Worm (Caenorhabditis elegans) whole organism, young adult: ENCODE data around the gene Y73B6BL.12.
A peak's percentile ranks its signal among the peaks of the same experiment; 100 is the strongest.

Experiments
- B0019.2 ChIP-seq: fragments of 200-800 bp; sonication (Bioruptor generic); conservative IDR thresholded peaks from 2 replicates; pipeline ENCODE4 v1.3.6; 2022; ENCODE audit warnings: missing genetic modification reagents, missing genetic modification characterization, missing compliant biosample characterization
- B0261.1 ChIP-seq: sonication (generic microtip); optimal IDR thresholded peaks from 2 replicates; lab custom pipeline; 2016; ENCODE audit warnings: mild to moderate bottlenecking, missing genetic modification characterization, moderate library complexity, missing compliant biosample characterization
- C06A6.2 ChIP-seq: fragments of 200-800 bp; sonication (Bioruptor generic); conservative IDR thresholded peaks from 2 replicates; pipeline ENCODE4 v1.3.6; 2022; ENCODE audit warnings: missing genetic modification characterization, missing compliant biosample characterization
- F22D6.2 ChIP-seq: sonication (generic microtip); optimal IDR thresholded peaks from 2 replicates; lab custom pipeline; 2016; ENCODE audit warnings: mild to moderate bottlenecking, missing genetic modification characterization, missing compliant biosample characterization
- F52B5.7 ChIP-seq: sonication (generic microtip); optimal IDR thresholded peaks from 2 replicates; lab custom pipeline; 2016; ENCODE audit warnings: mild to moderate bottlenecking, missing genetic modification characterization, missing compliant biosample characterization
- K11D2.4 ChIP-seq: fragments of 200-800 bp; sonication (Bioruptor generic); IDR thresholded peaks from 2 replicates; pipeline ENCODE4 v1.3.6; 2022; ENCODE audit warnings: missing genetic modification reagents, missing genetic modification characterization, missing compliant biosample characterization
- Y79H2A.3 ChIP-seq: fragments of 200-800 bp; sonication (Bioruptor generic); conservative IDR thresholded peaks from 2 replicates; pipeline ENCODE4 v1.3.6; 2022; ENCODE audit warnings: missing genetic modification reagents, missing genetic modification characterization, missing compliant biosample characterization
- ZK185.1 ChIP-seq: sonication (generic microtip); optimal IDR thresholded peaks from 2 replicates; lab custom pipeline; 2016; ENCODE audit warnings: mild to moderate bottlenecking, missing genetic modification characterization, missing compliant biosample characterization; ENCODE audit not compliant: poor library complexity, severe bottlenecking
- atf-7 ChIP-seq: sonication (generic microtip); optimal IDR thresholded peaks from 2 replicates; lab custom pipeline; 2017; ENCODE audit warnings: mild to moderate bottlenecking, missing genetic modification characterization, missing compliant biosample characterization
- athp-1 ChIP-seq: sonication (generic microtip); optimal IDR thresholded peaks from 2 replicates; lab custom pipeline; 2017; ENCODE audit warnings: mild to moderate bottlenecking, missing genetic modification characterization, missing compliant biosample characterization
- bed-1 ChIP-seq: fragments of 200-800 bp; sonication (Bioruptor generic); IDR thresholded peaks from 2 replicates; pipeline ENCODE4 v1.3.6; 2022; ENCODE audit warnings: missing genetic modification reagents, missing genetic modification characterization, missing compliant biosample characterization
- cebp-2 ChIP-seq: fragments of 200-800 bp; sonication (Bioruptor generic); IDR thresholded peaks from 2 replicates; pipeline ENCODE4 v1.3.6; 2022; ENCODE audit warnings: missing genetic modification characterization, missing compliant biosample characterization
- ceh-100 ChIP-seq: fragments of 200-800 bp; sonication (Bioruptor generic); IDR thresholded peaks from 2 replicates; pipeline ENCODE4 v1.3.6; 2022; ENCODE audit warnings: missing genetic modification reagents, missing genetic modification characterization, missing compliant biosample characterization
- ceh-27 ChIP-seq: fragments of 200-800 bp; sonication (Bioruptor generic); optimal IDR thresholded peaks from 2 replicates; lab custom pipeline; 2018; ENCODE audit warnings: mild to moderate bottlenecking, missing genetic modification characterization, moderate library complexity, missing compliant biosample characterization
- ceh-79 ChIP-seq: sonication (generic microtip); optimal IDR thresholded peaks from 2 replicates; lab custom pipeline; 2017; ENCODE audit warnings: mild to moderate bottlenecking, missing genetic modification characterization, missing compliant biosample characterization
- egrh-3 ChIP-seq: fragments of 200-800 bp; sonication (Bioruptor generic); IDR thresholded peaks from 2 replicates; pipeline ENCODE4 v1.3.6; 2022; ENCODE audit warnings: missing genetic modification reagents, missing genetic modification characterization, missing compliant biosample characterization
- hlh-12 ChIP-seq: sonication (generic microtip); optimal IDR thresholded peaks from 2 replicates; lab custom pipeline; 2016; ENCODE audit warnings: missing genetic modification characterization, missing compliant biosample characterization
- lag-1 ChIP-seq: fragments of 200-800 bp; sonication (Bioruptor generic); IDR thresholded peaks from 2 replicates; pipeline ENCODE4 v1.3.6; 2022; ENCODE audit warnings: missing genetic modification reagents, missing genetic modification characterization, missing compliant biosample characterization
- let-526 ChIP-seq: fragments of 200-800 bp; sonication (Bioruptor generic); IDR thresholded peaks from 2 replicates; pipeline ENCODE4 v1.3.6; 2022; ENCODE audit warnings: missing genetic modification reagents, missing genetic modification characterization, missing compliant biosample characterization
- let-607 ChIP-seq, 2 experiments: fragments of 200-800 bp in 1 of 2; sonication (Bioruptor generic) in 1 of 2; sonication (generic microtip) in 1 of 2; optimal IDR thresholded peaks; 2 replicates each; lab custom pipeline; 2016 to 2018; ENCODE audit warnings: mild to moderate bottlenecking in 2 of 2, missing compliant biosample characterization in 2 of 2, missing genetic modification characterization in 2 of 2, moderate library complexity in 2 of 2, missing genotype in 1 of 2
- lin-35 ChIP-seq, 3 experiments: fragments of 150-350 bp in 2 of 3; sonication (generic microtip) in 1 of 3; optimal IDR thresholded peaks; 2 replicates each; lab custom pipeline; 2014 to 2018; ENCODE audit warnings: missing biosample characterization in 3 of 3, missing genetic modification characterization in 3 of 3, missing genetic modification reagents in 3 of 3
- lin-40 ChIP-seq: sonication (generic microtip); optimal IDR thresholded peaks from 2 replicates; lab custom pipeline; 2016; ENCODE audit warnings: missing genetic modification characterization, mild to moderate bottlenecking, missing compliant biosample characterization, missing genotype, missing genetic modification reagents
- lin-54 ChIP-seq: fragments of 200-800 bp; sonication (Bioruptor generic); optimal IDR thresholded peaks from 2 replicates; lab custom pipeline; 2018; ENCODE audit warnings: mild to moderate bottlenecking, missing genetic modification characterization, missing compliant biosample characterization
- lir-1 ChIP-seq: fragments of 200-800 bp; sonication (Bioruptor generic); conservative IDR thresholded peaks from 2 replicates; pipeline ENCODE4 v1.3.6; 2022; ENCODE audit warnings: missing genetic modification reagents, missing genetic modification characterization, missing compliant biosample characterization
- lsl-1 ChIP-seq: fragments of 200-800 bp; sonication (Bioruptor generic); optimal IDR thresholded peaks from 2 replicates; lab custom pipeline; 2018; ENCODE audit warnings: mild to moderate bottlenecking, missing genetic modification characterization, moderate library complexity, missing compliant biosample characterization
- lsy-27 ChIP-seq: sonication (generic microtip); optimal IDR thresholded peaks from 2 replicates; lab custom pipeline; 2017; ENCODE audit warnings: missing genetic modification characterization, mild to moderate bottlenecking, missing compliant biosample characterization, antibody characterized with exemption, missing genotype, borderline replicate concordance; ENCODE audit not compliant: insufficient read depth
- madf-10 ChIP-seq: sonication (generic microtip); optimal IDR thresholded peaks from 2 replicates; lab custom pipeline; 2016; ENCODE audit warnings: mild to moderate bottlenecking, missing genetic modification characterization, missing compliant biosample characterization
- madf-3 ChIP-seq: fragments of 200-800 bp; sonication (Bioruptor generic); IDR thresholded peaks from 2 replicates; pipeline ENCODE4 v1.3.6; 2022; ENCODE audit warnings: missing genetic modification reagents, missing genetic modification characterization, missing compliant biosample characterization
- madf-6 ChIP-seq: fragments of 200-800 bp; sonication (Bioruptor generic); IDR thresholded peaks from 2 replicates; pipeline ENCODE4 v1.3.6; 2022; ENCODE audit warnings: missing genetic modification reagents, missing genetic modification characterization, missing compliant biosample characterization
- madf-8 ChIP-seq: fragments of 200-800 bp; sonication (Bioruptor generic); conservative IDR thresholded peaks from 2 replicates; pipeline ENCODE4 v1.3.6; 2022; ENCODE audit warnings: missing genetic modification reagents, missing genetic modification characterization, missing compliant biosample characterization
- mel-28 ChIP-seq: sonication (generic microtip); optimal IDR thresholded peaks from 2 replicates; lab custom pipeline; 2016; ENCODE audit warnings: borderline replicate concordance, mild to moderate bottlenecking, missing genetic modification characterization, missing compliant biosample characterization
- nfya-1 ChIP-seq: sonication (generic microtip); optimal IDR thresholded peaks from 2 replicates; lab custom pipeline; 2017; ENCODE audit warnings: antibody characterized with exemption, missing compliant biosample characterization, missing genetic modification characterization, borderline replicate concordance; ENCODE audit not compliant: insufficient read depth
- nfyb-1 ChIP-seq: fragments of 200-800 bp; sonication (Bioruptor generic); IDR thresholded peaks from 2 replicates; pipeline ENCODE4 v1.3.6; 2022; ENCODE audit warnings: missing genetic modification reagents, missing genetic modification characterization, missing compliant biosample characterization
- nhr-120 ChIP-seq: fragments of 200-800 bp; sonication (Bioruptor generic); IDR thresholded peaks from 2 replicates; pipeline ENCODE4 v1.3.6; 2022; ENCODE audit warnings: missing genetic modification characterization, missing compliant biosample characterization
- nhr-179 ChIP-seq: sonication (generic microtip); optimal IDR thresholded peaks from 2 replicates; lab custom pipeline; 2016; ENCODE audit warnings: mild to moderate bottlenecking, missing genetic modification characterization, missing compliant biosample characterization
- nhr-90 ChIP-seq: sonication (generic microtip); optimal IDR thresholded peaks from 2 replicates; lab custom pipeline; 2016; ENCODE audit warnings: missing genotype, mild to moderate bottlenecking, missing genetic modification characterization, missing compliant biosample characterization
- pha-4 ChIP-seq: fragments of 150-350 bp; sonication (generic microtip); optimal IDR thresholded peaks from 2 replicates; lab custom pipeline; 2014; ENCODE audit warnings: missing biosample characterization, missing genetic modification reagents, missing genetic modification characterization
- repo-1 ChIP-seq: sonication (generic microtip); optimal IDR thresholded peaks from 2 replicates; lab custom pipeline; 2017; ENCODE audit warnings: mild to moderate bottlenecking, missing genetic modification characterization, missing compliant biosample characterization
- rpc-1 ChIP-seq, 2 experiments: fragments of 150-350 bp in 1 of 2; sonication (generic microtip) in 1 of 2; optimal IDR thresholded peaks; 2 replicates each; lab custom pipeline; 2014 to 2018; ENCODE audit warnings: missing biosample characterization in 1 of 2, missing genetic modification characterization in 1 of 2, missing genetic modification reagents in 1 of 2, missing genotype in 1 of 2
- sea-2 ChIP-seq: fragments of 200-800 bp; sonication (Bioruptor generic); IDR thresholded peaks from 2 replicates; pipeline ENCODE4 v1.3.6; 2022; ENCODE audit warnings: missing genetic modification characterization, missing compliant biosample characterization
- snpc-1.1 ChIP-seq: sonication (generic microtip); optimal IDR thresholded peaks from 2 replicates; lab custom pipeline; 2017; ENCODE audit warnings: missing genetic modification characterization, mild to moderate bottlenecking, missing compliant biosample characterization, antibody characterized with exemption, moderate library complexity, missing genotype, missing genetic modification reagents; ENCODE audit not compliant: insufficient read depth
- somi-1 ChIP-seq: fragments of 200-800 bp; sonication (Bioruptor generic); optimal IDR thresholded peaks from 2 replicates; lab custom pipeline; 2018; ENCODE audit warnings: mild to moderate bottlenecking, missing genetic modification characterization, missing compliant biosample characterization
- sptf-2 ChIP-seq: fragments of 200-800 bp; sonication (Bioruptor generic); optimal IDR thresholded peaks from 2 replicates; lab custom pipeline; 2018; ENCODE audit warnings: mild to moderate bottlenecking, missing genetic modification characterization, missing compliant biosample characterization
- tbx-9 ChIP-seq: sonication (generic microtip); optimal IDR thresholded peaks from 2 replicates; lab custom pipeline; 2016; ENCODE audit warnings: borderline replicate concordance, missing genetic modification characterization, inconsistent platforms, missing compliant biosample characterization
- unc-130 ChIP-seq: sonication (generic microtip); optimal IDR thresholded peaks from 2 replicates; lab custom pipeline; 2016; ENCODE audit warnings: missing genetic modification reagents, missing genetic modification characterization, missing compliant biosample characterization
- unc-62 ChIP-seq: fragments of 150-350 bp; optimal IDR thresholded peaks from 2 replicates; lab custom pipeline; 2014; ENCODE audit warnings: missing biosample characterization, missing genetic modification reagents, missing genetic modification characterization

Y73B6BL.12 gene

DNA sequence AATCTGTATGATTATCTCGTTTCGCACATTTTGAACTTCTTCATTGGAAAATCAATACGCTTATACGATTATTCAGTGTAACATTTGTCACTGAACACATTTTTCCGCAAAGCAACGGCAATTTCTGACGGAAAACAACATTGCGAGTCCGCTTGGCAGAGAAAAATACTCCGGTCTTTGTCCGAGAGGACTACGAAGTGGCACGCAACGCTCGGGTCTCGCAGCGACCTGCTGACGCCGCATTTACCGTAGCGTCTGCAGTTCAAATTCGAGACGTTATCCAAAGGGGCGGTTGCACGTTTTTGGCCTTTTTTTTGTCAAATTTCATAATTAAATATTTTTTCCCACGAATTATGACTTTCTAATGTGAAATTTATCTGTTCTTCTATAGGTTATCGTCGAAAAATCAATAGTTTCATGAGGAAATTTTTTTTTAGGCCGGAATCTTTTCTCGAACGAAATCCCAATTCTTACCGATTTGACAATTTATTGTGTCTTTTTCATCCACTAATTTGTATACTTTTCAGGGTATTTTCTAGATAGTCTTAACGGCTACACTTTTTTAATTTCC, 6.5 kb upstream of the Y73B6BL.12 start, which contains the start of gene sqd-1 (continued):
- TF ChIP-seq lag-1 (GFP tag; lab: Robert Waterston, UW): no peak
- TF ChIP-seq repo-1 (tag; lab: Kevin White, UChicago): peak; percentile 90
- peak in 2 of 3 experiments; percentile 67 to 89 for TF ChIP-seq lin-35 (GFP tag; optimal IDR thresholded peaks at IDR 0.05; lab: Kevin White, UChicago)
- TF ChIP-seq athp-1 (tag; lab: Kevin White, UChicago): peak; percentile 87
- peak; percentile 57; the same call in 1 of the 2 replicates for TF ChIP-seq egrh-3 (GFP tag; lab: Robert Waterston, UW)
- TF ChIP-seq Y79H2A.3 (GFP tag; lab: Robert Waterston, UW): peak; percentile 87
- 0 out of 2 replicates have a peak, but pooled peaks have one; percentile 33 for TF ChIP-seq bed-1 (GFP tag; lab: Robert Waterston, UW)
- peak; percentile 82 for TF ChIP-seq lsl-1 (GFP tag; lab: Kevin White, UChicago)
- TF ChIP-seq F22D6.2 (tag; lab: Kevin White, UChicago): peak; percentile 81
- TF ChIP-seq F52B5.7: peak; percentile 88
- TF ChIP-seq madf-3 (GFP tag; lab: Robert Waterston, UW): peak; percentile 91
- TF ChIP-seq sea-2: peak; percentile 81; the same call in 1 of the 2 replicates
- peak; percentile 65; the same call in 1 of the 2 replicates for TF ChIP-seq cebp-2
- TF ChIP-seq ceh-100 (GFP tag; lab: Robert Waterston, UW): peak; percentile 87
- TF ChIP-seq nhr-179: no peak
- TF ChIP-seq lin-40 (tag; lab: Kevin White, UChicago): peak; percentile 96
- peak; percentile 22 for TF ChIP-seq somi-1
- TF ChIP-seq C06A6.2 (GFP tag; lab: Robert Waterston, UW): peak; percentile 90
- no peak for TF ChIP-seq nfya-1
- no peak for TF ChIP-seq hlh-12 (tag; lab: Kevin White, UChicago)
- TF ChIP-seq madf-8 (GFP tag; lab: Robert Waterston, UW): peak; percentile 59
- TF ChIP-seq tbx-9 (tag; lab: Kevin White, UChicago): no peak
- no peak for TF ChIP-seq sptf-2 (GFP tag; lab: Kevin White, UChicago)
- peak; percentile 16 for TF ChIP-seq B0261.1 (tag; lab: Kevin White, UChicago)
- peak; percentile 57; the same call in 1 of the 2 replicates for TF ChIP-seq B0019.2 (GFP tag; lab: Robert Waterston, UW)
- peak; percentile 86 for TF ChIP-seq madf-6 (GFP tag; lab: Robert Waterston, UW)
- TF ChIP-seq nfyb-1 (GFP tag; lab: Robert Waterston, UW): peak; percentile 96
- peak; percentile 52 for TF ChIP-seq ceh-79 (tag; lab: Kevin White, UChicago)
- TF ChIP-seq lsy-27 (tag; lab: Kevin White, UChicago): peak; percentile 2
- TF ChIP-seq let-526 (GFP tag; lab: Robert Waterston, UW): peak; percentile 89
- TF ChIP-seq rpc-1 (optimal IDR thresholded peaks at IDR 0.05; lab: Kevin White, UChicago): peak; percentile 14
- TF ChIP-seq rpc-1 (tag; optimal IDR thresholded peaks at IDR 0.05; lab: Kevin White, UChicago): no peak
- peak; percentile 84 to 93 for TF ChIP-seq let-607 (tag; optimal IDR thresholded peaks at IDR 0.05; lab: Kevin White, UChicago)
- TF ChIP-seq ZK185.1 (tag; lab: Kevin White, UChicago): peak; percentile 82
- TF ChIP-seq lir-1: peak; percentile 91
- TF ChIP-seq K11D2.4 (GFP tag; lab: Robert Waterston, UW): peak; percentile 93
- peak; percentile 96 for TF ChIP-seq ceh-27 (GFP tag; lab: Kevin White, UChicago)
- no peak for TF ChIP-seq mel-28 (tag; lab: Kevin White, UChicago)
- TF ChIP-seq snpc-1.1 (tag; lab: Kevin White, UChicago): peak; percentile 52
- TF ChIP-seq pha-4 (tag; lab: Kevin White, UChicago): peak; percentile 47
- peak; percentile 92 for TF ChIP-seq lin-54
- TF ChIP-seq nhr-120 (GFP tag; lab: Robert Waterston, UW): no peak
- TF ChIP-seq nhr-90: peak; percentile 16
- no peak for TF ChIP-seq unc-62 (GFP tag; lab: Kevin White, UChicago)
- TF ChIP-seq unc-130 (GFP tag; lab: Kevin White, UChicago): peak; percentile 62
- peak; percentile 84 for TF ChIP-seq madf-10 (tag; lab: Kevin White, UChicago)
- TF ChIP-seq atf-7 (tag; lab: Kevin White, UChicago): peak; percentile 78
